Fruit fly (Drosophila melanogaster) S2 (cell line): ENCODE data around the gene CG10431.

Experiments
- CG8478 ChIP-seq: fragments of >200 bp; optimal IDR thresholded peaks from 2 replicates; lab custom pipeline; 2018
- CTCF ChIP-seq, 2 experiments: fragments of >200 bp; optimal IDR thresholded peaks; 2 replicates each; lab custom pipeline; 2018

DNA sequence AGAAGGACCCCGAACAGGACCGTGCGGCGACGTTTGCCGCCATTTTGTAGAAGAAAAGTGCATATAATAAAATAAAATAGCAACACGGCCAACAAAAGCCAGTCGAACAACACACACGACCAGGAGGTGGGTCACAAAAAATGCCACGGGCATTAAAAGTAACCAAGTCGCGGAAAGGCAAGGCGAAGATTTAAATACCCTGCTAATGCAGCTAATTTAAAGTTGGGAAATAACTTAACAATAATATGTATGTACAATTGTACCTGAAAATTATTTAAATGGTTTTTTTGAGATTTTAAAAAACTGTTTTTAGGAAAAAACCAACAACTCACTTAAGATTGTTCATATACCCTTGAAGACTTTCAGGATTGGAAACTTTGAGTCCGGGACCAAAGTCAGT is 44.9 kb upstream of the CG10431 start:
- TF ChIP-seq CG8478 (lab: Kevin White, UChicago) (no peak), CTCF (optimal IDR thresholded peaks at IDR 0.05; lab: Kevin White, UChicago) (no peak)
